Worm (Caenorhabditis elegans) whole organism, mixed stage, embryonic: ENCODE data around the gene F53A9.6.

Experiments used
- M03D4.4 ChIP-seq: sonication (generic microtip); optimal IDR thresholded peaks from 2 replicates; lab custom pipeline; 2017; ENCODE audit warnings: mild to moderate bottlenecking, missing genetic modification characterization, missing compliant biosample characterization
- bed-3 ChIP-seq: fragments of 200-800 bp; sonication (Bioruptor generic); optimal IDR thresholded peaks from 3 replicates; lab custom pipeline; 2018; ENCODE audit warnings: mild to moderate bottlenecking, missing genetic modification characterization, moderate library complexity, missing compliant biosample characterization
- blmp-1 ChIP-seq: fragments of 150-350 bp; optimal IDR thresholded peaks from 2 replicates; lab custom pipeline; 2014; ENCODE audit warnings: missing biosample characterization, missing genetic modification characterization
- ceh-39 ChIP-seq: fragments of 150-350 bp; optimal IDR thresholded peaks from 2 replicates; lab custom pipeline; 2014; ENCODE audit warnings: missing biosample characterization, missing genetic modification characterization
- ceh-43 ChIP-seq: fragments of 200-800 bp; sonication (Bioruptor generic); optimal IDR thresholded peaks from 2 replicates; lab custom pipeline; 2018; ENCODE audit warnings: mild to moderate bottlenecking, missing genetic modification characterization, moderate library complexity, missing compliant biosample characterization
- ceh-83 ChIP-seq: fragments of 200-800 bp; sonication (Bioruptor generic); optimal IDR thresholded peaks from 2 replicates; lab custom pipeline; 2018; ENCODE audit warnings: mild to moderate bottlenecking, missing genetic modification characterization, missing compliant biosample characterization
- ces-1 ChIP-seq: fragments of 150-350 bp; optimal IDR thresholded peaks from 2 replicates; lab custom pipeline; 2014; ENCODE audit warnings: missing biosample characterization, missing genetic modification reagents, missing genetic modification characterization
- cnd-1 ChIP-seq: fragments of 200-800 bp; sonication (Bioruptor generic); optimal IDR thresholded peaks from 2 replicates; lab custom pipeline; 2018; ENCODE audit warnings: mild to moderate bottlenecking, missing genetic modification characterization, missing compliant biosample characterization
- drap-1 ChIP-seq: fragments of 200-800 bp; sonication (Bioruptor generic); optimal IDR thresholded peaks from 3 replicates; lab custom pipeline; 2018; ENCODE audit warnings: mild to moderate bottlenecking, missing genetic modification characterization, missing compliant biosample characterization
- elt-1 ChIP-seq: sonication (generic microtip); optimal IDR thresholded peaks from 2 replicates; lab custom pipeline; 2017; ENCODE audit warnings: missing genetic modification characterization, mild to moderate bottlenecking, missing compliant biosample characterization, antibody characterized with exemption, moderate library complexity, borderline replicate concordance; ENCODE audit not compliant: insufficient read depth
- elt-3 ChIP-seq: fragments of 150-350 bp; optimal IDR thresholded peaks from 2 replicates; lab custom pipeline; 2014; ENCODE audit warnings: missing biosample characterization, missing genetic modification characterization
- flh-1 ChIP-seq: fragments of 200-800 bp; sonication (Bioruptor generic); optimal IDR thresholded peaks from 2 replicates; lab custom pipeline; 2018; ENCODE audit warnings: mild to moderate bottlenecking, missing genetic modification characterization, moderate library complexity, missing compliant biosample characterization
- ham-2 ChIP-seq: fragments of 200-800 bp; sonication (Bioruptor generic); optimal IDR thresholded peaks from 2 replicates; lab custom pipeline; 2018; ENCODE audit warnings: mild to moderate bottlenecking, missing genetic modification characterization, missing compliant biosample characterization
- hlh-1 ChIP-seq: fragments of 150-350 bp; optimal IDR thresholded peaks from 2 replicates; lab custom pipeline; 2014; ENCODE audit warnings: missing biosample characterization, missing genetic modification reagents, missing genetic modification characterization
- lin-32 ChIP-seq: fragments of 200-800 bp; sonication (Bioruptor generic); optimal IDR thresholded peaks from 2 replicates; lab custom pipeline; 2018; ENCODE audit warnings: mild to moderate bottlenecking, missing genetic modification characterization, missing compliant biosample characterization
- lsy-2 ChIP-seq: fragments of 150-350 bp; optimal IDR thresholded peaks from 2 replicates; lab custom pipeline; 2014; ENCODE audit warnings: missing biosample characterization, missing genetic modification characterization
- mab-5 ChIP-seq: fragments of 150-350 bp; optimal IDR thresholded peaks from 2 replicates; lab custom pipeline; 2014; ENCODE audit warnings: missing biosample characterization, missing genetic modification characterization
- mep-1 ChIP-seq: fragments of 150-350 bp; optimal IDR thresholded peaks from 2 replicates; lab custom pipeline; 2017; ENCODE audit warnings: missing biosample characterization, missing genetic modification reagents, missing genetic modification characterization, inconsistent platforms
- nhr-12 ChIP-seq: fragments of 150-350 bp; optimal IDR thresholded peaks from 2 replicates; lab custom pipeline; 2014; ENCODE audit warnings: missing biosample characterization, missing genetic modification characterization
- nhr-28 ChIP-seq: fragments of 150-350 bp; optimal IDR thresholded peaks from 2 replicates; lab custom pipeline; 2014; ENCODE audit warnings: missing biosample characterization, missing genetic modification characterization
- nhr-76 ChIP-seq: sonication (generic microtip); optimal IDR thresholded peaks from 2 replicates; lab custom pipeline; 2017; ENCODE audit warnings: missing biosample characterization, missing genetic modification characterization
- sem-2 ChIP-seq: fragments of 200-800 bp; sonication (Bioruptor generic); optimal IDR thresholded peaks from 2 replicates; lab custom pipeline; 2018; ENCODE audit warnings: mild to moderate bottlenecking, missing genetic modification characterization, missing compliant biosample characterization
- snpc-4 ChIP-seq: fragments of 150-350 bp; optimal IDR thresholded peaks from 2 replicates; lab custom pipeline; 2014; ENCODE audit warnings: missing biosample characterization, missing genetic modification characterization
- sptf-1 ChIP-seq: sonication (generic microtip); optimal IDR thresholded peaks from 2 replicates; lab custom pipeline; 2017; ENCODE audit warnings: mild to moderate bottlenecking, missing genetic modification characterization, moderate library complexity, missing compliant biosample characterization
- tbx-8 ChIP-seq: fragments of 200-800 bp; sonication (Bioruptor generic); optimal IDR thresholded peaks from 2 replicates; lab custom pipeline; 2018; ENCODE audit warnings: mild to moderate bottlenecking, missing genetic modification characterization, moderate library complexity, missing compliant biosample characterization
- unc-120 ChIP-seq: sonication (generic microtip); optimal IDR thresholded peaks from 2 replicates; lab custom pipeline; 2017; ENCODE audit warnings: missing genetic modification characterization, missing compliant biosample characterization; ENCODE audit not compliant: poor library complexity, severe bottlenecking
- unc-39 ChIP-seq: fragments of 150-350 bp; optimal IDR thresholded peaks from 2 replicates; lab custom pipeline; 2014; ENCODE audit warnings: missing biosample characterization, missing genetic modification characterization
- unc-62 ChIP-seq: fragments of 150-350 bp; optimal IDR thresholded peaks from 2 replicates; lab custom pipeline; 2014; ENCODE audit warnings: missing biosample characterization, missing genetic modification reagents, missing genetic modification characterization
- zip-8 ChIP-seq: fragments of 150-350 bp; optimal IDR thresholded peaks from 2 replicates; lab custom pipeline; 2014; ENCODE audit warnings: missing biosample characterization, missing genetic modification characterization
- ztf-11 ChIP-seq: fragments of 150-350 bp; optimal IDR thresholded peaks from 2 replicates; lab custom pipeline; 2014; ENCODE audit warnings: missing biosample characterization, missing genetic modification characterization

Gene F53A9.6

ce11 chrX:8681600-8681999 is 32.0 kb downstream of the F53A9.6 start, which contains the start of gene K09E2.1:
Gene K09E2.1 (plus strand): TSS chrX:8681900.
- no peak for TF ChIP-seq nhr-28 (tag; lab: Kevin White, UChicago)
- no peak for TF ChIP-seq snpc-4 (tag; lab: Kevin White, UChicago)
- TF ChIP-seq nhr-12 (tag; lab: Kevin White, UChicago), result no peak
- TF ChIP-seq blmp-1, result no peak
- TF ChIP-seq sem-2, result no peak
- no peak for TF ChIP-seq M03D4.4 (tag; lab: Kevin White, UChicago)
- no peak for TF ChIP-seq tbx-8
- no peak for TF ChIP-seq hlh-1 (tag; lab: Kevin White, UChicago)
- no peak for TF ChIP-seq unc-120

ce11 chrX:8677873-8678272 is 35.7 kb downstream of the F53A9.6 start:
- TF ChIP-seq ceh-43 (no peak), mep-1 (no peak), drap-1 (GFP tag; lab: Kevin White, UChicago) (no peak)

DNA sequence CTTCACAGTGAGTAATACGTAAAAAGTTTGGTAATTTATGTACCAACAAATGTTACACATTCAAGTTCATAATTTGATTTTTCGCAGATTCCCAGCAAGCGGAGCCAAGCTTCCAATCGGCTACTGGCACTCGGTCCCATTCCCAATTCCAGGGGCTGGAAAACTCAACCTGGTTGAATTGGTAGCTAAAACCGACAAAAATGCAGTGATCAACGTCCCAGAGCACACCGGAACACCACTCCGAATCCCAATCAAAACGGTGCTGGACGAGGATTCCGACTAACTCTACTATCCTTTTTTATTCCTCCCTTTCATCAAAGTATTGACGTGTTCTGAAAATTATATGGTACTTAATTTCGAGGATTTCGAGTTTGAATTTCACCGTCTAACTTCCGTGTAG is 36.3 kb downstream of the F53A9.6 start:
- TF ChIP-seq unc-120 (no peak), cnd-1 (tag; lab: Kevin White, UChicago) (no peak), unc-62 (GFP tag; lab: Kevin White, UChicago) (no peak), drap-1 (GFP tag; lab: Kevin White, UChicago) (no peak), sem-2 (no peak), sptf-1 (no peak), ceh-43 (no peak), elt-3 (tag; lab: Kevin White, UChicago) (no peak), unc-39 (tag; lab: Kevin White, UChicago) (no peak), zip-8 (tag; lab: Kevin White, UChicago) (no peak)

- TF ChIP-seq ham-2 (no peak), lsy-2 (tag; lab: Kevin White, UChicago) (no peak), ztf-11 (tag; lab: Kevin White, UChicago) (no peak), ceh-39 (tag; lab: Kevin White, UChicago) (no peak), ceh-43 (no peak), tbx-8 (no peak), bed-3 (GFP tag; lab: Kevin White, UChicago) (no peak), elt-3 (tag; lab: Kevin White, UChicago) (no peak)
Measured at ce11 chrX:8676088-8676779, 37.4 kb downstream of the F53A9.6 start.

ce11 chrX:8675151-8675550 is 38.5 kb downstream of the F53A9.6 start:
- TF ChIP-seq nhr-76 (no peak), ham-2 (no peak), snpc-4 (tag; lab: Kevin White, UChicago) (no peak), cnd-1 (tag; lab: Kevin White, UChicago) (no peak), lin-32 (no peak)

DNA sequence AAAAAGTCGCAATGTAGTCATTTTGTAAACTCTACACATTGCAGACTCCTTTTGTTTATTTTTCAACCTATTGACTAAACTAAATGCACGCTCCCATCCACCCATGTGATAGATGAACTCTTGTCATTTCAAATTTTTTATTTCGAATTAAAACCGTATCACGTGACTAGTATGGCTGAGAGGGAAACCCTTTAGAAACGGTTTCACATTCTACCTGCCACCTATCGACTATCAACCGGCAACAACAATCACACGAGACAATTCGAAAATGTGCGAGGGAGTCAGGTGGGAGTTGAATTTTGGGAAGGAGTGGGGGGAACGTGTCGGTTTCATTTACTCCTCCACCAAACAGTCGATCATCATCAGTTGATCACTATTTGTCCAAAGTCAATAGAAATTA is 39.1 kb downstream of the F53A9.6 start:
- TF ChIP-seq elt-1 (no peak), M03D4.4 (tag; lab: Kevin White, UChicago) (no peak), blmp-1 (no peak), ztf-11 (tag; lab: Kevin White, UChicago) (no peak), sem-2 (no peak), unc-120 (no peak), nhr-76 (no peak)

DNA sequence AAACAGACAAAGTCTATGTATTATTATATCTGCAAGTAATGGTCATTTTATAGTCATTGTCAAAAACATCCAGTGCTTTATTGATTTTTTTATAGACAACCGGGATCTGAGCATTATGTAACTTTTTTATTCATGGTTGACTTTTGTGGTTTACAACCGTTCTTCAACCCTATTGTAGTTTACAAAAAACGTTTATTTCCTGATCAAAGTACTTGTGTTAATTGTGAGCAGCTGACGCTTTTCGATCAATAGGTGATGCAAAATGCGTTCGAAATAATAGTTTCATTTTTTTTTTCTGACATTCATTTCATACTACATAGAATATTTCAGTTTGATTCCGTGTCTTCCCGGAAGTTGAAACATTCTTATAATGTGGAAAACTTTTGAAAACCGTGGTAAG is 40.8 kb downstream of the F53A9.6 start, which contains the start of the genes K09E2.2 and K09E2.3:
K09E2.2 (plus strand) TSS at position 301 of the 400 bp plus-strand sequence.
K09E2.3 (plus strand) TSS at position 325 of the 400 bp plus-strand sequence.
- TF ChIP-seq ces-1 (no peak), mab-5 (no peak), flh-1 (no peak), ceh-43 (no peak), nhr-76 (no peak), lin-32 (no peak), ceh-83 (GFP tag; lab: Kevin White, UChicago) (no peak)
- TF ChIP-seq, all 35 proteins: peak for 0
